Fruit fly (Drosophila melanogaster): ENCODE measurements around the gene CG6885.

The CG6885 gene

dm6 chr3L:18786427-18787104 lies 42.3 kb downstream of the CG6885 start (continued):
- no peak for TF ChIP-seq Sox15 (GFP tag; optimal IDR thresholded peaks at IDR 0.05)
- no peak for TF ChIP-seq Hr38 (GFP tag; optimal IDR thresholded peaks at IDR 0.05)
- no peak for TF ChIP-seq Gug (GFP tag; IDR thresholded peaks at IDR 0.05)
- no peak for TF ChIP-seq Hr39 (GFP tag; optimal IDR thresholded peaks at IDR 0.05)
- no peak for TF ChIP-seq OdsH (GFP tag; optimal IDR thresholded peaks at IDR 0.05)
- TF ChIP-seq CG6163 (GFP tag; IDR thresholded peaks at IDR 0.05) = peak; percentile 53; the same call in 1 of the 3 replicates
- peak; percentile 32 for TF ChIP-seq CG8632 (GFP tag; optimal IDR thresholded peaks at IDR 0.05)
- no peak for TF ChIP-seq dac (GFP tag; optimal IDR thresholded peaks at IDR 0.05)
- peak; percentile 11 for TF ChIP-seq Hr4 (GFP tag; optimal IDR thresholded peaks at IDR 0.05)

- TF ChIP-seq CG11762 (GFP tag; optimal IDR thresholded peaks at IDR 0.05; ENCODE audit: insufficient read depth) (no peak), Ets96B (tag; optimal IDR thresholded peaks at IDR 0.05) (no peak), Sox14 (GFP tag; optimal IDR thresholded peaks at IDR 0.05) (no peak), CG8319 (GFP tag; optimal IDR thresholded peaks at IDR 0.05) (no peak), fd59A (GFP tag; optimal IDR thresholded peaks at IDR 0.05) (no peak), Eip75B (GFP tag; optimal IDR thresholded peaks at IDR 0.05) (no peak), OdsH (GFP tag; optimal IDR thresholded peaks at IDR 0.05) (no peak), CG10631 (GFP tag; optimal IDR thresholded peaks at IDR 0.05) (no peak), CG10669 (GFP tag; optimal IDR thresholded peaks at IDR 0.05) (no peak), pdm3 (GFP tag; optimal IDR thresholded peaks at IDR 0.05) (no peak), vri (GFP tag; optimal IDR thresholded peaks at IDR 0.05) (no peak), Sox102F (GFP tag; optimal IDR thresholded peaks at IDR 0.05) (no peak), dac (GFP tag; optimal IDR thresholded peaks at IDR 0.05) (no peak), lz (GFP tag; optimal IDR thresholded peaks at IDR 0.05) (no peak), CG31627 (GFP tag; optimal IDR thresholded peaks at IDR 0.05) (no peak)
Observed at dm6 chr3L:18787882-18788281, 43.6 kb downstream of the CG6885 start.

- TF ChIP-seq salr (GFP tag; optimal IDR thresholded peaks at IDR 0.05) (no peak), CG10669 (GFP tag; optimal IDR thresholded peaks at IDR 0.05) (no peak), CG11762 (GFP tag; optimal IDR thresholded peaks at IDR 0.05; ENCODE audit: insufficient read depth) (no peak), ss (GFP tag; optimal IDR thresholded peaks at IDR 0.05) (no peak), CG7368 (GFP tag; optimal IDR thresholded peaks at IDR 0.05) (no peak), Ets21C (GFP tag; optimal IDR thresholded peaks at IDR 0.05) (no peak), esn (GFP tag; optimal IDR thresholded peaks at IDR 0.05) (no peak), dsx (GFP tag; optimal IDR thresholded peaks at IDR 0.05; ENCODE audit: poor library complexity, severe bottlenecking) (no peak), vri (GFP tag; optimal IDR thresholded peaks at IDR 0.05) (peak; percentile 4), CG6792 (GFP tag; optimal IDR thresholded peaks at IDR 0.05) (no peak), CG1621 (tag; optimal IDR thresholded peaks at IDR 0.05) (no peak), CG8632 (GFP tag; optimal IDR thresholded peaks at IDR 0.05) (no peak), Gug (GFP tag; IDR thresholded peaks at IDR 0.05) (no peak), pdm3 (GFP tag; optimal IDR thresholded peaks at IDR 0.05) (no peak), fd59A (GFP tag; optimal IDR thresholded peaks at IDR 0.05) (no peak), CG10631 (GFP tag; optimal IDR thresholded peaks at IDR 0.05) (no peak), CG8119 (GFP tag; IDR thresholded peaks at IDR 0.05) (peak; percentile 17; the same call in 1 of the 3 replicates), CG4318 (GFP tag; optimal IDR thresholded peaks at IDR 0.05) (no peak), Sox14 (GFP tag; optimal IDR thresholded peaks at IDR 0.05) (no peak), dac (GFP tag; optimal IDR thresholded peaks at IDR 0.05) (no peak), Hr39 (GFP tag; optimal IDR thresholded peaks at IDR 0.05) (no peak), topi (GFP tag; optimal IDR thresholded peaks at IDR 0.05) (no peak), Ets96B (tag; optimal IDR thresholded peaks at IDR 0.05) (no peak), OdsH (GFP tag; optimal IDR thresholded peaks at IDR 0.05) (no peak), CG31627 (GFP tag; optimal IDR thresholded peaks at IDR 0.05) (no peak), Smox (GFP tag; optimal IDR thresholded peaks at IDR 0.05) (no peak), Sox15 (GFP tag; optimal IDR thresholded peaks at IDR 0.05) (no peak), achi (GFP tag; optimal IDR thresholded peaks at IDR 0.05) (no peak), Sox102F (GFP tag; optimal IDR thresholded peaks at IDR 0.05) (no peak), Lpt (GFP tag; optimal IDR thresholded peaks at IDR 0.05) (no peak), CG8319 (GFP tag; optimal IDR thresholded peaks at IDR 0.05) (no peak), CG11294 (GFP tag; IDR thresholded peaks at IDR 0.05) (no peak), Eip75B (GFP tag; optimal IDR thresholded peaks at IDR 0.05) (peak; percentile 62), eg (GFP tag; IDR thresholded peaks at IDR 0.05) (0 out of 3 replicates have a peak, but pooled peaks have one; percentile 55), CG3919 (GFP tag; optimal IDR thresholded peaks at IDR 0.05) (no peak), CG6163 (GFP tag; IDR thresholded peaks at IDR 0.05) (no peak), CG6276 (GFP tag; optimal IDR thresholded peaks at IDR 0.05) (peak; percentile 30), CG6854 (GFP tag; optimal IDR thresholded peaks at IDR 0.05) (no peak), fd85E (GFP tag; optimal IDR thresholded peaks at IDR 0.05) (no peak)
Observed at dm6 chr3L:18789203-18790018, 45.1 kb downstream of the CG6885 start.

Measured in whole organism, prepupa.